Worm (Caenorhabditis elegans) whole organism, L1 larva: ENCODE data around the gene F10C2.7.

ENCODE experiments used
- C04F5.9 ChIP-seq: sonication (generic microtip); optimal IDR thresholded peaks from 2 replicates; lab custom pipeline; 2016; ENCODE audit warnings: missing genetic modification characterization, missing compliant biosample characterization
- ama-1 ChIP-seq: fragments of 150-350 bp; optimal IDR thresholded peaks from 2 replicates; lab custom pipeline; 2014
- blmp-1 ChIP-seq: fragments of 150-350 bp; optimal IDR thresholded peaks from 2 replicates; lab custom pipeline; 2014; ENCODE audit warnings: missing biosample characterization, missing genetic modification characterization
- ceh-82 ChIP-seq, 3 experiments: fragments of 150-350 bp in 1 of 3; sonication (generic microtip) in 2 of 3; optimal IDR thresholded peaks; 2 replicates each; lab custom pipeline; 2014 to 2017; ENCODE audit warnings: missing biosample characterization in 3 of 3, missing genetic modification characterization in 3 of 3
- ceh-90 ChIP-seq: sonication (generic microtip); optimal IDR thresholded peaks from 2 replicates; lab custom pipeline; 2016; ENCODE audit warnings: missing genetic modification characterization, missing compliant biosample characterization
- efl-1 ChIP-seq, 4 experiments: fragments of 150-350 bp; optimal IDR thresholded peaks in 3 of 4; peaks in 1 of 4; 1 replicate in 1 of 4; 2 replicates in 3 of 4; lab custom pipeline; 2014; ENCODE audit warnings: missing biosample characterization in 2 of 4, missing genetic modification characterization in 2 of 4, missing genetic modification reagents in 2 of 4
- egl-27 ChIP-seq, 2 experiments: fragments of 150-350 bp in 1 of 2; sonication (generic microtip); optimal IDR thresholded peaks; 3 replicates each; lab custom pipeline; 2017 to 2018; ENCODE audit warnings: missing biosample characterization in 2 of 2, missing genetic modification characterization in 2 of 2, missing genetic modification reagents in 2 of 2
- lin-39 ChIP-seq: fragments of 150-350 bp; optimal IDR thresholded peaks from 2 replicates; lab custom pipeline; 2014; ENCODE audit warnings: missing biosample characterization, missing genetic modification reagents, missing genetic modification characterization
- nhr-12 ChIP-seq: sonication (generic microtip); optimal IDR thresholded peaks from 2 replicates; lab custom pipeline; 2017; ENCODE audit warnings: missing biosample characterization, missing genetic modification characterization
- unc-62 ChIP-seq: fragments of 150-350 bp; optimal IDR thresholded peaks from 2 replicates; lab custom pipeline; 2014; ENCODE audit warnings: missing biosample characterization, missing genetic modification reagents, missing genetic modification characterization
- unc-86 ChIP-seq: sonication (generic microtip); optimal IDR thresholded peaks from 2 replicates; lab custom pipeline; 2016; ENCODE audit warnings: missing genetic modification characterization, missing compliant biosample characterization
- vab-15 ChIP-seq: sonication (generic microtip); optimal IDR thresholded peaks from 2 replicates; lab custom pipeline; 2017; ENCODE audit warnings: missing genotype, mild to moderate bottlenecking, missing genetic modification characterization, missing compliant biosample characterization
- ztf-4 ChIP-seq: fragments of 150-350 bp; optimal IDR thresholded peaks from 2 replicates; lab custom pipeline; 2014; ENCODE audit warnings: missing biosample characterization, missing genetic modification characterization

- TF ChIP-seq nhr-12 (tag; lab: Kevin White, UChicago) (no peak), C04F5.9 (peak; percentile 26), unc-62 (GFP tag; lab: Kevin White, UChicago) (no peak), egl-27 (tag; optimal IDR thresholded peaks at IDR 0.05; lab: Kevin White, UChicago) (no peak), ztf-4 (tag; lab: Kevin White, UChicago) (no peak), lin-39 (no peak), vab-15 (no peak), unc-86 (tag; lab: Kevin White, UChicago) (peak; percentile 48), efl-1 (optimal IDR thresholded peaks at IDR 0.05; lab: Kevin White, UChicago) (peak; percentile 89 to 95), efl-1 (GFP tag; optimal IDR thresholded peaks at IDR 0.05 in 1 of 2; lab: Kevin White, UChicago) (peak; percentile 94 to 99), blmp-1 (tag; lab: Kevin White, UChicago) (peak; percentile 60), ceh-82 (tag; optimal IDR thresholded peaks at IDR 0.05; lab: Kevin White, UChicago) (peak in 1 of 3 experiments; percentile 63), ama-1 (lab: Kevin White, UChicago) (no peak), ceh-90 (tag; lab: Kevin White, UChicago) (no peak)
Observed at ce11 chrV:12040823-12041606, 12.7 kb upstream of the F10C2.7 start, which contains the start of the genes kup-1 and F10C2.4.
